Fruit fly (Drosophila melanogaster) Kc167 (cell line): ENCODE results near the gene CG11983.

Experiments used
- Myc ChIP-seq: fragments of >200 bp; optimal IDR thresholded peaks from 2 replicates; lab custom pipeline; 2017; ENCODE audit warnings: missing external identifiers
- Sin3A ChIP-seq: fragments of >200 bp; optimal IDR thresholded peaks from 2 replicates; lab custom pipeline; 2018; ENCODE audit warnings: missing external identifiers
- h ChIP-seq: fragments of >200 bp; optimal IDR thresholded peaks from 3 replicates; lab custom pipeline; 2018; ENCODE audit warnings: missing external identifiers
- insv ChIP-seq: fragments of >200 bp; optimal IDR thresholded peaks from 3 replicates; lab custom pipeline; 2018; ENCODE audit warnings: missing external identifiers
- psq ChIP-seq: fragments of >200 bp; optimal IDR thresholded peaks from 2 replicates; lab custom pipeline; 2017; ENCODE audit warnings: missing external identifiers
- ttk ChIP-seq: sonication (Bioruptor generic); optimal IDR thresholded peaks from 2 replicates; lab custom pipeline; 2017; ENCODE audit warnings: missing external identifiers

- TF ChIP-seq psq (lab: Kevin White, UChicago): no peak
- no peak for TF ChIP-seq insv (lab: Kevin White, UChicago)
- TF ChIP-seq h (lab: Kevin White, UChicago): no peak
- no peak for TF ChIP-seq Myc (lab: Kevin White, UChicago)
- TF ChIP-seq Sin3A (lab: Kevin White, UChicago): no peak
- no peak for TF ChIP-seq ttk (lab: Kevin White, UChicago)
Observed at dm6 chr3R:9001720-9002240, 6.3 kb upstream of the CG11983 start.
